Worm (Caenorhabditis elegans) whole organism, mixed stage, embryonic: Measurements from ENCODE around the gene D1086.21.

Experiments
- blmp-1 ChIP-seq: fragments of 150-350 bp; optimal IDR thresholded peaks from 2 replicates; lab custom pipeline; 2014; ENCODE audit warnings: missing biosample characterization, missing genetic modification characterization
- ceh-43 ChIP-seq: fragments of 200-800 bp; sonication (Bioruptor generic); optimal IDR thresholded peaks from 2 replicates; lab custom pipeline; 2018; ENCODE audit warnings: mild to moderate bottlenecking, missing genetic modification characterization, moderate library complexity, missing compliant biosample characterization
- elt-1 ChIP-seq: sonication (generic microtip); optimal IDR thresholded peaks from 2 replicates; lab custom pipeline; 2017; ENCODE audit warnings: missing genetic modification characterization, mild to moderate bottlenecking, missing compliant biosample characterization, antibody characterized with exemption, moderate library complexity, borderline replicate concordance; ENCODE audit not compliant: insufficient read depth
- lsy-2 ChIP-seq: fragments of 150-350 bp; optimal IDR thresholded peaks from 2 replicates; lab custom pipeline; 2014; ENCODE audit warnings: missing biosample characterization, missing genetic modification characterization
- mep-1 ChIP-seq: fragments of 150-350 bp; optimal IDR thresholded peaks from 2 replicates; lab custom pipeline; 2017; ENCODE audit warnings: missing biosample characterization, missing genetic modification reagents, missing genetic modification characterization, inconsistent platforms
- nhr-237 ChIP-seq: fragments of 150-350 bp; optimal IDR thresholded peaks from 2 replicates; lab custom pipeline; 2014; ENCODE audit warnings: missing biosample characterization, missing genetic modification characterization
- nhr-76 ChIP-seq: sonication (generic microtip); optimal IDR thresholded peaks from 2 replicates; lab custom pipeline; 2017; ENCODE audit warnings: missing biosample characterization, missing genetic modification characterization
- pha-4 ChIP-seq: fragments of 150-350 bp; optimal IDR thresholded peaks from 2 replicates; lab custom pipeline; 2018; ENCODE audit warnings: missing biosample characterization, missing genetic modification reagents, missing genetic modification characterization
- snpc-4 ChIP-seq: fragments of 150-350 bp; optimal IDR thresholded peaks from 2 replicates; lab custom pipeline; 2014; ENCODE audit warnings: missing biosample characterization, missing genetic modification characterization
- sptf-1 ChIP-seq: sonication (generic microtip); optimal IDR thresholded peaks from 2 replicates; lab custom pipeline; 2017; ENCODE audit warnings: mild to moderate bottlenecking, missing genetic modification characterization, moderate library complexity, missing compliant biosample characterization
- ztf-11 ChIP-seq: fragments of 150-350 bp; optimal IDR thresholded peaks from 2 replicates; lab custom pipeline; 2014; ENCODE audit warnings: missing biosample characterization, missing genetic modification characterization

- TF ChIP-seq ztf-11 (no peak), nhr-237 (tag; lab: Kevin White, UChicago) (no peak), sptf-1 (no peak), snpc-4 (tag; lab: Kevin White, UChicago) (no peak), pha-4 (tag; lab: Kevin White, UChicago) (no peak), lsy-2 (tag; lab: Kevin White, UChicago) (no peak), blmp-1 (no peak), mep-1 (tag; lab: Kevin White, UChicago) (no peak), nhr-76 (tag; lab: Kevin White, UChicago) (no peak), ceh-43 (GFP tag; lab: Kevin White, UChicago) (no peak), elt-1 (tag; lab: Kevin White, UChicago) (no peak)
Measured at ce11 chrV:14028256-14028743, 36.2 kb upstream of the D1086.21 start.
